Worm (Caenorhabditis elegans): ENCODE results near the gene F48G7.4.
A peak's percentile ranks its signal among the peaks of the same experiment; 100 is the strongest.

The F48G7.4 gene

DNA sequence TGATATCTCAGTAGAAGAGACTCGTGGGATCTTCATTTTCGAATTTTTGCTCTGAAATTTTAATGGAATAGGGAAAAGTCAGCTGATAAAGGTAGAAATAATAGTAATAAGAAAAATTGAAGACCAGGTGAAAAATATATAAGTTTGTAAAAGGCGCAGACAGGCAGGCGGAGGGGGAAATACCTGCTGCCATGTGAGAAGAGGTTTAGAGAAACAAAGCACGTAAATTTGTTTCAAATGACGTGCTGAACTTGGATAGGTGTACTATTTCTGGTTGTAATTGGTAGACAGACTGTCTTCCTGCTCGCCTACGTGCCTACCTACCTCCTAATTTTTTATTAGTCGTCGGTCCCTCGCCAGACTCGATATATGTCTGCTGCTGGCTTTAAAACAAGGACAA is 48.2 kb downstream of the F48G7.4 start, which contains the start of gene nhr-180 (continued):
- peak; percentile 27 for TF ChIP-seq snu-23 (GFP tag; optimal IDR thresholded peaks at IDR 0.05)
- no peak for TF ChIP-seq unc-62 (GFP tag; optimal IDR thresholded peaks at IDR 0.05)
- peak in 1 of 2 experiments; percentile 52 for TF ChIP-seq lin-35 (GFP tag; optimal IDR thresholded peaks at IDR 0.05)
- no peak for TF ChIP-seq efl-3 (GFP tag; optimal IDR thresholded peaks at IDR 0.05)
- TF ChIP-seq ceh-82 (tag; optimal IDR thresholded peaks at IDR 0.05), result no peak
- TF ChIP-seq elt-2 (tag; optimal IDR thresholded peaks at IDR 0.05), result peak; percentile 8

Data from whole organism, L1 larva.